Worm (Caenorhabditis elegans): ENCODE measurements around the gene ape-1.

- TF ChIP-seq dve-1 (tag; optimal IDR thresholded peaks at IDR 0.05) (no peak), nfya-1 (tag; optimal IDR thresholded peaks at IDR 0.05) (no peak), npax-4 (tag; optimal IDR thresholded peaks at IDR 0.05) (no peak), gmeb-2 (tag; optimal IDR thresholded peaks at IDR 0.05) (no peak), ceh-24 (tag; optimal IDR thresholded peaks at IDR 0.05) (no peak), ama-1 (optimal IDR thresholded peaks at IDR 0.05) (no peak)
Measured at ce11 chrV:11722858-11723257, 47.1 kb downstream of the ape-1 start.

All from whole organism, late embryonic.